Worm (Caenorhabditis elegans) whole organism, midembryonic: ENCODE measurements around the gene F55H2.8.

Source experiments
- cog-1 ChIP-seq: sonication (generic microtip); optimal IDR thresholded peaks from 2 replicates; lab custom pipeline; 2016; ENCODE audit warnings: missing genetic modification characterization, missing compliant biosample characterization
- flt-1 ChIP-seq: fragments of 200-800 bp; sonication (Bioruptor generic); IDR thresholded peaks from 2 replicates; pipeline ENCODE4 v1.3.6; 2022; ENCODE audit warnings: missing genetic modification characterization, missing compliant biosample characterization
- ref-1 ChIP-seq: fragments of 200-800 bp; sonication (Bioruptor generic); conservative IDR thresholded peaks from 2 replicates; pipeline ENCODE4 v1.3.6; 2022; ENCODE audit warnings: missing genetic modification reagents, missing genetic modification characterization, missing compliant biosample characterization
- tab-1 ChIP-seq: fragments of 200-800 bp; sonication (Bioruptor generic); IDR thresholded peaks from 2 replicates; pipeline ENCODE4 v1.3.6; 2022; ENCODE audit warnings: missing genetic modification characterization, missing compliant biosample characterization

ce11 chrIII:9489798-9490197 is 23.9 kb upstream of the F55H2.8 start:
- TF ChIP-seq tab-1, result no peak
- TF ChIP-seq ref-1, result no peak
- no peak for TF ChIP-seq cog-1 (tag; lab: Kevin White, UChicago)
- no peak for TF ChIP-seq flt-1
